Fruit fly (Drosophila melanogaster): ENCODE results near the gene sun.

- TF ChIP-seq HLH106 (tag; optimal IDR thresholded peaks at IDR 0.05) (no peak), Hr83 (GFP tag; optimal IDR thresholded peaks at IDR 0.05; ENCODE audit: poor library complexity, severe bottlenecking) (no peak), psq (GFP tag; optimal IDR thresholded peaks at IDR 0.05) (no peak), h (GFP tag; optimal IDR thresholded peaks at IDR 0.05) (no peak), pan (optimal IDR thresholded peaks at IDR 0.05) (no peak), N (GFP tag; optimal IDR thresholded peaks at IDR 0.05) (no peak), dsf (GFP tag; optimal IDR thresholded peaks at IDR 0.05; ENCODE audit: borderline replicate concordance) (no peak), fru (GFP tag; optimal IDR thresholded peaks at IDR 0.05) (no peak), sage (GFP tag; optimal IDR thresholded peaks at IDR 0.05) (no peak), Myc (optimal IDR thresholded peaks at IDR 0.05) (no peak), Dif (GFP tag; optimal IDR thresholded peaks at IDR 0.05; ENCODE audit: partially characterized antibody) (no peak), GATAd (GFP tag; optimal IDR thresholded peaks at IDR 0.05) (no peak), usp (GFP tag; optimal IDR thresholded peaks at IDR 0.05) (no peak)
Observed at dm6 chrX:15866032-15866431, 17.0 kb upstream of the sun start.
